Worm (Caenorhabditis elegans) whole organism, L4 larva: ENCODE data around the gene str-255.

Experiments
- ceh-82 ChIP-seq: sonication (generic microtip); optimal IDR thresholded peaks from 2 replicates; lab custom pipeline; 2017; ENCODE audit warnings: missing biosample characterization, missing genetic modification characterization
- daf-12 ChIP-seq: fragments of 150-350 bp; optimal IDR thresholded peaks from 2 replicates; lab custom pipeline; 2014; ENCODE audit warnings: missing biosample characterization, missing genetic modification reagents, missing genetic modification characterization
- nhr-102 ChIP-seq: sonication (generic microtip); optimal IDR thresholded peaks from 2 replicates; lab custom pipeline; 2016; ENCODE audit warnings: mild to moderate bottlenecking, missing genetic modification characterization, moderate library complexity, missing compliant biosample characterization
- nhr-11 ChIP-seq: fragments of 150-350 bp; optimal IDR thresholded peaks from 2 replicates; lab custom pipeline; 2014; ENCODE audit warnings: missing biosample characterization, missing genetic modification characterization

- no peak for TF ChIP-seq nhr-102 (tag; lab: Kevin White, UChicago)
- TF ChIP-seq ceh-82 (tag; lab: Kevin White, UChicago) = no peak
- no peak for TF ChIP-seq daf-12 (tag; lab: Kevin White, UChicago)
- TF ChIP-seq nhr-11 (tag; lab: Kevin White, UChicago) = no peak
Measured at ce11 chrV:2121910-2122362, 41.7 kb downstream of the str-255 start, which contains the start of gene F22F7.8.
